Fruit fly (Drosophila melanogaster): ENCODE results near the gene CG11396.

CG11396 gene

dm6 chr3L:20758583-20758982, 29.4 kb downstream of the CG11396 start, which contains the start of gene CG43251:
CG43251 (plus strand) TSS chr3L:20758883.
- TF ChIP-seq Pif1B (GFP tag; optimal IDR thresholded peaks at IDR 0.05) = no peak
- no peak for TF ChIP-seq gl (tag; optimal IDR thresholded peaks at IDR 0.05)
- no peak for TF ChIP-seq CG17806 (tag; optimal IDR thresholded peaks at IDR 0.05)
- no peak for TF ChIP-seq EcR (GFP tag; optimal IDR thresholded peaks at IDR 0.05)
- TF ChIP-seq CG9948 (tag; optimal IDR thresholded peaks at IDR 0.05) = no peak
- TF ChIP-seq rn (GFP tag; IDR thresholded peaks at IDR 0.05) = no peak
- no peak for TF ChIP-seq CG8159 (tag; optimal IDR thresholded peaks at IDR 0.05)
- TF ChIP-seq Ets98B (GFP tag; IDR thresholded peaks at IDR 0.05) = no peak
- no peak for TF ChIP-seq CG10348 (GFP tag; IDR thresholded peaks at IDR 0.05)

- TF ChIP-seq gl (tag; optimal IDR thresholded peaks at IDR 0.05) (no peak), Pif1B (GFP tag; optimal IDR thresholded peaks at IDR 0.05) (no peak), CG32121 (GFP tag; IDR thresholded peaks at IDR 0.05) (no peak), CG13204 (GFP tag; optimal IDR thresholded peaks at IDR 0.05) (no peak), EcR (GFP tag; optimal IDR thresholded peaks at IDR 0.05) (no peak), CG15710 (tag; optimal IDR thresholded peaks at IDR 0.05) (no peak), CG17806 (tag; optimal IDR thresholded peaks at IDR 0.05) (no peak), CG10348 (GFP tag; IDR thresholded peaks at IDR 0.05) (no peak), CG9948 (tag; optimal IDR thresholded peaks at IDR 0.05) (no peak), CG4496 (GFP tag; IDR thresholded peaks at IDR 0.05) (no peak), rn (GFP tag; IDR thresholded peaks at IDR 0.05) (no peak), CG8301 (tag; optimal IDR thresholded peaks at IDR 0.05) (no peak), fd96Ca (GFP tag; IDR thresholded peaks at IDR 0.05) (no peak), CG12605 (GFP tag; IDR thresholded peaks at IDR 0.05) (no peak), CG14655 (GFP tag; optimal IDR thresholded peaks at IDR 0.05) (no peak), CG8159 (tag; optimal IDR thresholded peaks at IDR 0.05) (no peak)
Observed at dm6 chr3L:20755585-20755984, 32.4 kb downstream of the CG11396 start, which contains the start of gene CG33912. CG33912 (minus strand) TSS chr3L:20755685.

- TF ChIP-seq CG14655 (GFP tag; optimal IDR thresholded peaks at IDR 0.05) = no peak
- no peak for TF ChIP-seq CG8159 (tag; optimal IDR thresholded peaks at IDR 0.05)
Observed at dm6 chr3L:20752964-20753363, 35.0 kb downstream of the CG11396 start.

- TF ChIP-seq CG8159 (tag; optimal IDR thresholded peaks at IDR 0.05) (no peak), CG13204 (GFP tag; optimal IDR thresholded peaks at IDR 0.05) (no peak), Pif1A (GFP tag; optimal IDR thresholded peaks at IDR 0.05) (no peak)
Observed at dm6 chr3L:20750391-20750790, 37.5 kb downstream of the CG11396 start.

- TF ChIP-seq fd96Ca (GFP tag; IDR thresholded peaks at IDR 0.05) = no peak
- no peak for TF ChIP-seq Snoo (tag; optimal IDR thresholded peaks at IDR 0.05)
- TF ChIP-seq Pif1B (GFP tag; optimal IDR thresholded peaks at IDR 0.05) = no peak
- TF ChIP-seq CG9948 (tag; optimal IDR thresholded peaks at IDR 0.05) = no peak
- TF ChIP-seq CG15710 (tag; optimal IDR thresholded peaks at IDR 0.05) = no peak
- TF ChIP-seq CG8159 (tag; optimal IDR thresholded peaks at IDR 0.05) = no peak
- no peak for TF ChIP-seq D1 (tag; optimal IDR thresholded peaks at IDR 0.05)
- TF ChIP-seq CG17806 (tag; optimal IDR thresholded peaks at IDR 0.05) = no peak
Observed at dm6 chr3L:20748577-20748976, 39.4 kb downstream of the CG11396 start.

dm6 chr3L:20747299-20747925, 40.5 kb downstream of the CG11396 start:
- TF ChIP-seq CG15710 (tag; optimal IDR thresholded peaks at IDR 0.05) (no peak), CG12605 (GFP tag; IDR thresholded peaks at IDR 0.05) (no peak), CG14655 (GFP tag; optimal IDR thresholded peaks at IDR 0.05) (peak; percentile 5), gl (tag; optimal IDR thresholded peaks at IDR 0.05) (no peak), CG34367 (tag; optimal IDR thresholded peaks at IDR 0.05) (no peak), Snoo (tag; optimal IDR thresholded peaks at IDR 0.05) (peak; percentile 4), EcR (GFP tag; optimal IDR thresholded peaks at IDR 0.05) (no peak), CG4496 (GFP tag; IDR thresholded peaks at IDR 0.05) (no peak), CG13204 (GFP tag; optimal IDR thresholded peaks at IDR 0.05) (no peak), CG10348 (GFP tag; IDR thresholded peaks at IDR 0.05) (no peak), CG8301 (tag; optimal IDR thresholded peaks at IDR 0.05) (no peak), CG8159 (tag; optimal IDR thresholded peaks at IDR 0.05) (no peak), Pif1B (GFP tag; optimal IDR thresholded peaks at IDR 0.05) (no peak), CG32121 (GFP tag; IDR thresholded peaks at IDR 0.05) (no peak), D1 (tag; optimal IDR thresholded peaks at IDR 0.05) (no peak), CG9948 (tag; optimal IDR thresholded peaks at IDR 0.05) (no peak), fd96Ca (GFP tag; IDR thresholded peaks at IDR 0.05) (no peak)

- TF ChIP-seq EcR (GFP tag; optimal IDR thresholded peaks at IDR 0.05) (no peak), CG8159 (tag; optimal IDR thresholded peaks at IDR 0.05) (peak; percentile 61), Ets98B (GFP tag; IDR thresholded peaks at IDR 0.05) (no peak), Pif1A (GFP tag; optimal IDR thresholded peaks at IDR 0.05) (peak; percentile 26), CG9948 (tag; optimal IDR thresholded peaks at IDR 0.05) (peak; percentile 51), CG14655 (GFP tag; optimal IDR thresholded peaks at IDR 0.05) (peak; percentile 29), CG13204 (GFP tag; optimal IDR thresholded peaks at IDR 0.05) (no peak), CG32121 (GFP tag; IDR thresholded peaks at IDR 0.05) (no peak), CG17806 (tag; optimal IDR thresholded peaks at IDR 0.05) (peak; percentile 49), CG34367 (tag; optimal IDR thresholded peaks at IDR 0.05) (peak; percentile 1), Snoo (tag; optimal IDR thresholded peaks at IDR 0.05) (no peak), CG4496 (GFP tag; IDR thresholded peaks at IDR 0.05) (no peak), CG12605 (GFP tag; IDR thresholded peaks at IDR 0.05) (no peak), CG10348 (GFP tag; IDR thresholded peaks at IDR 0.05) (no peak), fd96Ca (GFP tag; IDR thresholded peaks at IDR 0.05) (no peak), CG8301 (tag; optimal IDR thresholded peaks at IDR 0.05) (no peak), D1 (tag; optimal IDR thresholded peaks at IDR 0.05) (no peak), Pif1B (GFP tag; optimal IDR thresholded peaks at IDR 0.05) (peak; percentile 38), rn (GFP tag; IDR thresholded peaks at IDR 0.05) (no peak), gl (tag; optimal IDR thresholded peaks at IDR 0.05) (no peak), CG15710 (tag; optimal IDR thresholded peaks at IDR 0.05) (peak; percentile 51)
Observed at dm6 chr3L:20739414-20739813, 48.5 kb downstream of the CG11396 start, which contains the start of gene Gr77a. Gr77a (minus strand) TSS chr3L:20739430.
